Worm (Caenorhabditis elegans) whole organism, late embryonic: ENCODE measurements around the gene nse-4.
A peak's percentile ranks its signal among the peaks of the same experiment; 100 is the strongest.

Experiments
- C08G9.2 ChIP-seq: sonication (generic microtip); optimal IDR thresholded peaks from 2 replicates; lab custom pipeline; 2016; ENCODE audit warnings: mild to moderate bottlenecking, missing genetic modification characterization, moderate library complexity, missing compliant biosample characterization
- C38D4.7 ChIP-seq: fragments of 200-800 bp; sonication (Bioruptor generic); optimal IDR thresholded peaks from 2 replicates; lab custom pipeline; 2018; ENCODE audit warnings: mild to moderate bottlenecking, missing genetic modification characterization, moderate library complexity, missing compliant biosample characterization
- K09A11.1 ChIP-seq: sonication (generic microtip); optimal IDR thresholded peaks from 2 replicates; lab custom pipeline; 2017; ENCODE audit warnings: antibody characterized with exemption, mild to moderate bottlenecking, missing genetic modification characterization, missing compliant biosample characterization; ENCODE audit not compliant: insufficient read depth
- T23F11.4 ChIP-seq: fragments of 200-800 bp; sonication (Bioruptor generic); optimal IDR thresholded peaks from 2 replicates; lab custom pipeline; 2018; ENCODE audit warnings: mild to moderate bottlenecking, missing genetic modification characterization, missing compliant biosample characterization
- Y22D7AL.16 ChIP-seq: sonication (generic microtip); optimal IDR thresholded peaks from 2 replicates; lab custom pipeline; 2016; ENCODE audit warnings: missing genetic modification characterization, missing compliant biosample characterization
- ahr-1 ChIP-seq: sonication (generic microtip); optimal IDR thresholded peaks from 2 replicates; lab custom pipeline; 2016; ENCODE audit warnings: missing genetic modification characterization, missing compliant biosample characterization
- ama-1 ChIP-seq: fragments of 150-350 bp; optimal IDR thresholded peaks from 2 replicates; lab custom pipeline; 2014
- ceh-14 ChIP-seq: sonication (generic microtip); optimal IDR thresholded peaks from 2 replicates; lab custom pipeline; 2016; ENCODE audit warnings: missing genotype, missing genetic modification characterization, missing compliant biosample characterization
- ceh-19 ChIP-seq: fragments of 200-800 bp; sonication (Bioruptor generic); optimal IDR thresholded peaks from 2 replicates; lab custom pipeline; 2018; ENCODE audit warnings: mild to moderate bottlenecking, missing genetic modification characterization, missing compliant biosample characterization
- ceh-2 ChIP-seq: sonication (generic microtip); optimal IDR thresholded peaks from 2 replicates; lab custom pipeline; 2016; ENCODE audit warnings: missing genotype, missing genetic modification characterization, missing compliant biosample characterization
- ceh-24 ChIP-seq: sonication (generic microtip); optimal IDR thresholded peaks from 2 replicates; lab custom pipeline; 2016; ENCODE audit warnings: mild to moderate bottlenecking, missing genetic modification characterization, missing compliant biosample characterization
- ceh-34 ChIP-seq: sonication (generic microtip); optimal IDR thresholded peaks from 2 replicates; lab custom pipeline; 2016; ENCODE audit warnings: mild to moderate bottlenecking, missing genetic modification characterization, missing compliant biosample characterization
- ceh-45 ChIP-seq: fragments of 200-800 bp; sonication (Bioruptor generic); IDR thresholded peaks from 2 replicates; pipeline ENCODE4 v1.3.6; 2022; ENCODE audit warnings: missing genetic modification reagents, missing genetic modification characterization, missing compliant biosample characterization
- ceh-48 ChIP-seq: sonication (generic microtip); optimal IDR thresholded peaks from 2 replicates; lab custom pipeline; 2016; ENCODE audit warnings: missing genetic modification characterization, inconsistent platforms, missing compliant biosample characterization
- ceh-6 ChIP-seq: fragments of 200-800 bp; sonication (Bioruptor generic); optimal IDR thresholded peaks from 2 replicates; lab custom pipeline; 2018; ENCODE audit warnings: mild to moderate bottlenecking, missing genetic modification characterization, missing compliant biosample characterization
- ceh-9 ChIP-seq: sonication (generic microtip); optimal IDR thresholded peaks from 2 replicates; lab custom pipeline; 2016; ENCODE audit warnings: mild to moderate bottlenecking, missing genetic modification characterization, inconsistent platforms, missing compliant biosample characterization
- che-1 ChIP-seq: sonication (generic microtip); optimal IDR thresholded peaks from 2 replicates; lab custom pipeline; 2016; ENCODE audit warnings: mild to moderate bottlenecking, missing genetic modification characterization, missing compliant biosample characterization
- dve-1 ChIP-seq: sonication (generic microtip); optimal IDR thresholded peaks from 2 replicates; lab custom pipeline; 2017; ENCODE audit warnings: antibody characterized with exemption, mild to moderate bottlenecking, missing genetic modification characterization, missing compliant biosample characterization
- ets-4 ChIP-seq: sonication (generic microtip); optimal IDR thresholded peaks from 2 replicates; lab custom pipeline; 2016; ENCODE audit warnings: missing genetic modification characterization, missing compliant biosample characterization
- eyg-1 ChIP-seq: sonication (generic microtip); optimal IDR thresholded peaks from 2 replicates; lab custom pipeline; 2016; ENCODE audit warnings: missing genotype, missing genetic modification characterization, missing compliant biosample characterization
- fax-1 ChIP-seq: sonication (generic microtip); optimal IDR thresholded peaks from 2 replicates; lab custom pipeline; 2016; ENCODE audit warnings: missing genotype, missing genetic modification characterization, missing compliant biosample characterization
- fkh-10 ChIP-seq: fragments of 150-350 bp; optimal IDR thresholded peaks from 2 replicates; lab custom pipeline; 2014; ENCODE audit warnings: missing biosample characterization, missing genetic modification reagents, missing genetic modification characterization
- gmeb-2 ChIP-seq: sonication (generic microtip); optimal IDR thresholded peaks from 2 replicates; lab custom pipeline; 2016; ENCODE audit warnings: missing genetic modification characterization, inconsistent platforms, missing compliant biosample characterization
- hlh-13 ChIP-seq: fragments of 200-800 bp; sonication (Bioruptor generic); optimal IDR thresholded peaks from 2 replicates; lab custom pipeline; 2018; ENCODE audit warnings: mild to moderate bottlenecking, missing genetic modification characterization, missing compliant biosample characterization
- hlh-15 ChIP-seq: sonication (generic microtip); optimal IDR thresholded peaks from 2 replicates; lab custom pipeline; 2016; ENCODE audit warnings: missing genetic modification characterization, missing compliant biosample characterization
- hlh-30 ChIP-seq: sonication (generic microtip); optimal IDR thresholded peaks from 2 replicates; lab custom pipeline; 2017; ENCODE audit warnings: antibody characterized with exemption, missing genetic modification characterization, missing compliant biosample characterization; ENCODE audit not compliant: insufficient read depth
- hlh-6 ChIP-seq: sonication (generic microtip); optimal IDR thresholded peaks from 2 replicates; lab custom pipeline; 2016; ENCODE audit warnings: missing genotype, missing genetic modification characterization, missing compliant biosample characterization
- lim-6 ChIP-seq: sonication (generic microtip); optimal IDR thresholded peaks from 2 replicates; lab custom pipeline; 2016; ENCODE audit warnings: missing genetic modification characterization, missing compliant biosample characterization
- lin-11 ChIP-seq: fragments of 200-800 bp; sonication (Bioruptor generic); optimal IDR thresholded peaks from 2 replicates; lab custom pipeline; 2018; ENCODE audit warnings: mild to moderate bottlenecking, missing genetic modification characterization, missing compliant biosample characterization
- nfya-1 ChIP-seq: sonication (generic microtip); optimal IDR thresholded peaks from 2 replicates; lab custom pipeline; 2017; ENCODE audit warnings: missing genetic modification characterization, mild to moderate bottlenecking, missing compliant biosample characterization, antibody characterized with exemption, moderate library complexity
- nhr-232 ChIP-seq: sonication (generic microtip); optimal IDR thresholded peaks from 2 replicates; lab custom pipeline; 2016; ENCODE audit warnings: missing genetic modification characterization, missing compliant biosample characterization
- npax-4 ChIP-seq: sonication (generic microtip); optimal IDR thresholded peaks from 2 replicates; lab custom pipeline; 2016; ENCODE audit warnings: missing genetic modification characterization, missing compliant biosample characterization
- odd-2 ChIP-seq: sonication (generic microtip); optimal IDR thresholded peaks from 2 replicates; lab custom pipeline; 2017; ENCODE audit warnings: antibody characterized with exemption, mild to moderate bottlenecking, missing genetic modification characterization, missing compliant biosample characterization
- pag-3 ChIP-seq: sonication (generic microtip); optimal IDR thresholded peaks from 2 replicates; lab custom pipeline; 2016; ENCODE audit warnings: missing compliant biosample characterization, missing genetic modification characterization, borderline replicate concordance
- pax-1 ChIP-seq: fragments of 150-350 bp; optimal IDR thresholded peaks from 2 replicates; lab custom pipeline; 2014; ENCODE audit warnings: missing biosample characterization, missing genetic modification characterization
- pha-2 ChIP-seq: sonication (generic microtip); optimal IDR thresholded peaks from 2 replicates; lab custom pipeline; 2017; ENCODE audit warnings: mild to moderate bottlenecking, missing genetic modification characterization, missing compliant biosample characterization
- pqm-1 ChIP-seq: sonication (generic microtip); optimal IDR thresholded peaks from 2 replicates; lab custom pipeline; 2016; ENCODE audit warnings: missing genetic modification characterization, missing compliant biosample characterization
- pros-1 ChIP-seq: fragments of 150-350 bp; optimal IDR thresholded peaks from 2 replicates; lab custom pipeline; 2014; ENCODE audit warnings: missing biosample characterization, missing genetic modification reagents, missing genetic modification characterization
- ref-2 ChIP-seq: sonication (generic microtip); optimal IDR thresholded peaks from 2 replicates; lab custom pipeline; 2016; ENCODE audit warnings: missing genetic modification characterization, missing compliant biosample characterization
- rnt-1 ChIP-seq: sonication (generic microtip); optimal IDR thresholded peaks from 2 replicates; lab custom pipeline; 2016; ENCODE audit warnings: missing genetic modification characterization, missing compliant biosample characterization
- sdc-2 ChIP-seq: sonication (generic microtip); optimal IDR thresholded peaks from 2 replicates; lab custom pipeline; 2016; ENCODE audit warnings: missing genotype, missing genetic modification characterization, missing compliant biosample characterization
- sox-2 ChIP-seq: fragments of 200-800 bp; sonication (Bioruptor generic); IDR thresholded peaks from 2 replicates; pipeline ENCODE4 v1.3.6; 2022; ENCODE audit warnings: missing genetic modification reagents, missing genetic modification characterization, missing compliant biosample characterization
- sox-4 ChIP-seq: sonication (generic microtip); optimal IDR thresholded peaks from 2 replicates; lab custom pipeline; 2017; ENCODE audit warnings: mild to moderate bottlenecking, missing genetic modification characterization, inconsistent platforms, missing compliant biosample characterization
- syd-9 ChIP-seq: sonication (generic microtip); optimal IDR thresholded peaks from 2 replicates; lab custom pipeline; 2016; ENCODE audit warnings: mild to moderate bottlenecking, missing genetic modification characterization, moderate library complexity, missing compliant biosample characterization
- tbx-2 ChIP-seq: sonication (generic microtip); optimal IDR thresholded peaks from 2 replicates; lab custom pipeline; 2016; ENCODE audit warnings: missing genetic modification characterization, missing compliant biosample characterization
- unc-3 ChIP-seq, 2 experiments: fragments of 200-800 bp in 1 of 2; sonication (Bioruptor generic) in 1 of 2; sonication (generic microtip) in 1 of 2; conservative IDR thresholded peaks in 1 of 2; optimal IDR thresholded peaks in 1 of 2; 2 replicates each; pipeline versions ENCODE4 v1.3.6 to Lab custom; 2016 to 2022; ENCODE audit warnings: missing compliant biosample characterization in 2 of 2, missing genetic modification characterization in 2 of 2, missing genetic modification reagents in 1 of 2
- unc-55 ChIP-seq: sonication (generic microtip); optimal IDR thresholded peaks from 2 replicates; lab custom pipeline; 2017; ENCODE audit warnings: missing biosample characterization, missing genetic modification reagents, missing genetic modification characterization
- zip-5 ChIP-seq: sonication (generic microtip); optimal IDR thresholded peaks from 2 replicates; lab custom pipeline; 2016; ENCODE audit warnings: missing genetic modification characterization, missing compliant biosample characterization
- ztf-16 ChIP-seq: sonication (generic microtip); optimal IDR thresholded peaks from 2 replicates; lab custom pipeline; 2017; ENCODE audit warnings: missing genetic modification characterization, missing compliant biosample characterization

Gene nse-4

DNA sequence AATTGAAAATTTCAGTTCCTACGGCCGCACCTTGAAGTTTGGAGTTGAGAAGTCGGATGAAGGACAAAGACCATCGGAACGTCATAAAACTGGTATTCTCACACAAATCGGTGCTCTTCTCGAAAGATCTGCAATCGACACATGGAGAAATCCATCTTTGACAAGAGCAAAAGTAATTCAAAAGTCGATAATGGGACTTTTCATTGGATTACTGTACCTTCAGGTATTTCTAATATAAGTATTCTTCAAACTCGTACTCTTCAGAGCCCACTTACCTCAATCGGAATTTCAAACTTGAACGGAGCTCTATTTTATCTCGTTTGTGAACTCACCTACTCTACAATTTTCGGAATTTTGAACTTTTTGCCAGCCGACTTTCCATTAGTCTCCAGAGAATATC is 8.6 kb upstream of the nse-4 start:
- no peak for TF ChIP-seq rnt-1 (tag; lab: Kevin White, UChicago)
- no peak for TF ChIP-seq odd-2 (tag; lab: Kevin White, UChicago)
- no peak for TF ChIP-seq tbx-2 (tag; lab: Kevin White, UChicago)
- TF ChIP-seq ceh-48: no peak
- no peak for TF ChIP-seq ets-4
- no peak for TF ChIP-seq fax-1
- TF ChIP-seq gmeb-2: no peak
- no peak for TF ChIP-seq pha-2 (tag; lab: Kevin White, UChicago)
- no peak for TF ChIP-seq che-1
- no peak for TF ChIP-seq ceh-34 (tag; lab: Kevin White, UChicago)
- no peak for TF ChIP-seq K09A11.1 (tag; lab: Kevin White, UChicago)
- TF ChIP-seq ceh-24 (tag; lab: Kevin White, UChicago): no peak
- TF ChIP-seq ahr-1 (tag; lab: Kevin White, UChicago): no peak
- TF ChIP-seq pqm-1: no peak
- TF ChIP-seq pag-3 (tag; lab: Kevin White, UChicago): no peak

DNA sequence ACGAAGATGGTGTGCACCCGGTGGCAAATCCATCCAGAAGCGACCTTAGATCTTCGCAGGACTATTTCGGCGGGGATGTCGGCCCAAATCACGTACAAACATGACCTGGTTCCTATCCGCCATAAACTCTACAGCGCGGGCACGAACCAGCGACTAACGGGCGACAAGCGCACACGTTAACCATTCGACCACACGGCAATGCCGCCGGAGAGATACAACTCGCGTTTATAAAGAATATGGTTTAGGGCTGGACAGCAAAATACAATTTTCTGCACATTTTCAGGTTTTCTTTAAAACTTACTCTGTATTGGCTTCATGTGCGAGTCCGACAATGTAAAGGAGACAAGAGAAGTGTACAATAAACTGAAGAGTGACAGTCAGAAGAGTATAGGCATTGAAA is 6.6 kb upstream of the nse-4 start:
- TF ChIP-seq ceh-9 (tag; lab: Kevin White, UChicago) (peak; percentile 86), eyg-1 (peak; percentile 87), ceh-2 (peak; percentile 90), ets-4 (peak; percentile 79), ceh-19 (GFP tag; lab: Kevin White, UChicago) (peak; percentile 95), rnt-1 (tag; lab: Kevin White, UChicago) (peak; percentile 89), ref-2 (tag; lab: Kevin White, UChicago) (peak; percentile 87), fax-1 (peak; percentile 87), lin-11 (peak; percentile 88), hlh-6 (tag; lab: Kevin White, UChicago) (peak; percentile 94), ceh-6 (GFP tag; lab: Kevin White, UChicago) (peak; percentile 93), sdc-2 (tag; lab: Kevin White, UChicago) (peak; percentile 84), hlh-15 (tag; lab: Kevin White, UChicago) (peak; percentile 95), unc-55 (GFP tag; lab: Kevin White, UChicago) (no peak), nhr-232 (tag; lab: Kevin White, UChicago) (peak; percentile 95), lim-6 (tag; lab: Kevin White, UChicago) (peak; percentile 69), ceh-14 (peak; percentile 88), sox-4 (tag; lab: Kevin White, UChicago) (peak; percentile 95), ztf-16 (tag; lab: Kevin White, UChicago) (peak; percentile 97), pax-1 (tag; lab: Kevin White, UChicago) (no peak), npax-4 (peak; percentile 87), ahr-1 (tag; lab: Kevin White, UChicago) (peak; percentile 89), pha-2 (tag; lab: Kevin White, UChicago) (peak; percentile 91), odd-2 (tag; lab: Kevin White, UChicago) (peak; percentile 38), sox-2 (GFP tag; lab: Robert Waterston, UW) (peak; percentile 93), C08G9.2 (tag; lab: Kevin White, UChicago) (peak; percentile 83), zip-5 (tag; lab: Kevin White, UChicago) (peak; percentile 83), pqm-1 (peak; percentile 96), fkh-10 (GFP tag; lab: Kevin White, UChicago) (peak; percentile 75), T23F11.4 (GFP tag; lab: Kevin White, UChicago) (peak; percentile 97), unc-3 (GFP tag; conservative IDR thresholded peaks at IDR 0.05; lab: Robert Waterston, UW) (peak; percentile 93), unc-3 (tag; optimal IDR thresholded peaks at IDR 0.05; lab: Kevin White, UChicago) (peak; percentile 88), ceh-24 (tag; lab: Kevin White, UChicago) (peak; percentile 72), nfya-1 (peak; percentile 62), ama-1 (lab: Kevin White, UChicago) (peak; percentile 20), C38D4.7 (GFP tag; lab: Kevin White, UChicago) (peak; percentile 92), dve-1 (peak; percentile 91), pros-1 (tag; lab: Kevin White, UChicago) (peak; percentile 42), syd-9 (tag; lab: Kevin White, UChicago) (peak; percentile 93), Y22D7AL.16 (tag; lab: Kevin White, UChicago) (peak; percentile 92), hlh-13 (GFP tag; lab: Kevin White, UChicago) (peak; percentile 98), ceh-34 (tag; lab: Kevin White, UChicago) (peak; percentile 92), hlh-30 (tag; lab: Kevin White, UChicago) (peak; percentile 55), ceh-45 (peak; percentile 91)
